Worm (Caenorhabditis elegans): Measurements from ENCODE around the gene nhr-253.

The nhr-253 gene

DNA sequence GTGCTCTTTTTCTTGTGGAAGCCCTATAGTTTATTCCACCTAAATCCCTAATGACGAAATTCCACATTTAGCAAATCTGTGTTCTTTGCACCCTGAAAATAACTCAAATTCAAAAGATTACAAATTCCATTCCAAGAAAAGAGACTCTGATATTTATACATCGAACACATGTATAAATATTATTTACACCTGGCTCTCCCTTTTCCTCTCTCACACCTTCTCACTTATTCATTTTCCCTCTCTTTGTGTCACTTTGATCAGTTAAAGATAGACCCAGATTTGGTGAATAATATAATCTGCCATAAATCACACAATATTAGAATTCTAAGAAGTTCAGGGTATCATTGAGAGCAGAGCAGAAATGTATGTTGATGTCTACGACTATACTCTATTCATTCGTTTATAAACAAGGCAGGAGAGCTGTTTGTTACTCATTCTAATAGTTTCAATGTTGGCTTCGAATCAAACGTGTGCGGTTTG, 4.2 kb upstream of the nhr-253 start, which contains the start of gene nhr-254:
Gene nhr-254, plus strand, starts transcription at position 430 of the 480 bp plus-strand sequence.
- TF ChIP-seq nhr-28 (tag; optimal IDR thresholded peaks at IDR 0.05) = no peak
- TF ChIP-seq sptf-1 (tag; optimal IDR thresholded peaks at IDR 0.05) = no peak

DNA sequence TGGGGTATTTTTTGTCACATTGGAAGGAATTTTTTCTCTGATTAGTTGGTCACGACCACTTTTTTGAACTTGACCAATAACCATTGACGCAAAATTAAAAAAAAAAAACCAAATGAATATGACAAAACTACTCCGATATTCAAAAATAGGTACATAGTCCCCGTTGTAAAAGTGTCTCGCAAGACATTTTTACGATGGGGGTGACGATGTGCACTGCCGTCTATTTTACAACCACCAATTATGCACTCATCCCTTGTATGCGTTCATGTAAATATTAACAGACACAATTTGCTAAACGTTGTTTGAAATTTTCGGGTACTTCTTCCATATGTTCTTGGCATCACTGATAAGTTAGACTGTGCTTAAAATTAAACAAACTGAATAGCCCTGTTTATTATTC, 3.3 kb downstream of the nhr-253 start, which contains the start of gene scl-27:
Gene scl-27, plus strand, starts transcription at position 301 of the 400 bp plus-strand sequence.
- TF ChIP-seq snpc-4 (tag; optimal IDR thresholded peaks at IDR 0.05) (no peak), nhr-237 (tag; optimal IDR thresholded peaks at IDR 0.05) (no peak), mls-2 (tag; optimal IDR thresholded peaks at IDR 0.05) (no peak), lsy-2 (tag; optimal IDR thresholded peaks at IDR 0.05) (no peak), unc-120 (tag; optimal IDR thresholded peaks at IDR 0.05; ENCODE audit: poor library complexity, severe bottlenecking) (no peak), lin-13 (tag; optimal IDR thresholded peaks at IDR 0.05) (no peak), pha-4 (tag; optimal IDR thresholded peaks at IDR 0.05) (no peak), sptf-1 (tag; optimal IDR thresholded peaks at IDR 0.05) (no peak), elt-3 (tag; optimal IDR thresholded peaks at IDR 0.05) (no peak), mep-1 (tag; optimal IDR thresholded peaks at IDR 0.05) (no peak), nhr-76 (tag; optimal IDR thresholded peaks at IDR 0.05) (no peak), flh-1 (GFP tag; optimal IDR thresholded peaks at IDR 0.05) (no peak), hlh-1 (tag; optimal IDR thresholded peaks at IDR 0.05) (no peak), nhr-2 (tag; optimal IDR thresholded peaks at IDR 0.05) (no peak), tbx-8 (GFP tag; optimal IDR thresholded peaks at IDR 0.05) (no peak)

ce11 chrV:403028-403427, 6.6 kb downstream of the nhr-253 start, which contains the start of gene srh-62:
TSS of gene srh-62 (minus strand) at chrV:403128.
- TF ChIP-seq ces-1 (GFP tag; optimal IDR thresholded peaks at IDR 0.05) = no peak
- TF ChIP-seq nhr-12 (tag; optimal IDR thresholded peaks at IDR 0.05) = no peak

DNA sequence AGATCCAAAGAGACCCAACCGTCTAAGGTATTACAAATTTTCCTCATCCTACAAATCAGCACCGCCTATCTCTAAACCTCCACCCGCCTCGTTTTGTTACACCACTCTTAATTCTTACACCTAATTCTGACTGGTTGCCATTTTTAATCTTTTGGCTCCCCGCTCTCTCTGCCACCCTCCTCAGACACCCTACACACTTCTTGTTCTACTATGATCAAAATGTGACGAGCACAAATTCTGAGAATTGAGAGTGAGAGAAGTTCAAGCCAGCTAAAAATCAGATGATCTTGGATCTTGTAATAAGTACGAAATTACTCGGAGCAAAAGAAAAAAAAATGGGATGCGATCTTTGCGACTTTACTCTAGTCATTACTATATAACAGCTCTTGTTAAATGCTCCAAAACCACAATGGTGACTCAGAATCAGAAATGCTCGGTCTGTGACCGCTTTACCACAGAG, 7.8 kb downstream of the nhr-253 start, which contains the start of gene nhr-252:
Gene nhr-252, plus strand, starts transcription at position 410 of the 460 bp plus-strand sequence.
- TF ChIP-seq mep-1 (tag; optimal IDR thresholded peaks at IDR 0.05) (no peak), nhr-28 (tag; optimal IDR thresholded peaks at IDR 0.05) (no peak), cnd-1 (tag; optimal IDR thresholded peaks at IDR 0.05) (no peak), ceh-39 (tag; optimal IDR thresholded peaks at IDR 0.05) (no peak), lin-13 (tag; optimal IDR thresholded peaks at IDR 0.05) (no peak), mab-5 (tag; optimal IDR thresholded peaks at IDR 0.05) (no peak), ceh-43 (GFP tag; optimal IDR thresholded peaks at IDR 0.05) (no peak), sem-2 (GFP tag; optimal IDR thresholded peaks at IDR 0.05) (no peak), zip-8 (tag; optimal IDR thresholded peaks at IDR 0.05) (no peak)

ce11 chrV:412820-413219, 16.4 kb downstream of the nhr-253 start:
- TF ChIP-seq nhr-12 (tag; optimal IDR thresholded peaks at IDR 0.05) (no peak), hlh-1 (tag; optimal IDR thresholded peaks at IDR 0.05) (no peak), zip-8 (tag; optimal IDR thresholded peaks at IDR 0.05) (no peak)

ce11 chrV:414630-415029, 18.2 kb downstream of the nhr-253 start, which contains the start of gene dod-19:
TSS of gene dod-19 (minus strand) at chrV:414759.
- TF ChIP-seq hlh-1 (tag; optimal IDR thresholded peaks at IDR 0.05) = no peak
- no peak for TF ChIP-seq nhr-12 (tag; optimal IDR thresholded peaks at IDR 0.05)
- no peak for TF ChIP-seq drap-1 (GFP tag; optimal IDR thresholded peaks at IDR 0.05)
- no peak for TF ChIP-seq lin-32 (GFP tag; optimal IDR thresholded peaks at IDR 0.05)
- TF ChIP-seq lin-13 (tag; optimal IDR thresholded peaks at IDR 0.05) = no peak
- no peak for TF ChIP-seq elt-3 (tag; optimal IDR thresholded peaks at IDR 0.05)
- TF ChIP-seq ceh-43 (GFP tag; optimal IDR thresholded peaks at IDR 0.05) = no peak
- TF ChIP-seq cnd-1 (tag; optimal IDR thresholded peaks at IDR 0.05) = no peak
- TF ChIP-seq zip-8 (tag; optimal IDR thresholded peaks at IDR 0.05) = no peak
- TF ChIP-seq lsy-2 (tag; optimal IDR thresholded peaks at IDR 0.05) = no peak
- TF ChIP-seq ceh-83 (GFP tag; optimal IDR thresholded peaks at IDR 0.05) = no peak
- TF ChIP-seq sem-2 (GFP tag; optimal IDR thresholded peaks at IDR 0.05) = no peak
- TF ChIP-seq nhr-2 (tag; optimal IDR thresholded peaks at IDR 0.05) = no peak
- no peak for TF ChIP-seq unc-62 (GFP tag; optimal IDR thresholded peaks at IDR 0.05)
- TF ChIP-seq M03D4.4 (tag; optimal IDR thresholded peaks at IDR 0.05) = no peak
- TF ChIP-seq sptf-1 (tag; optimal IDR thresholded peaks at IDR 0.05) = no peak
- TF ChIP-seq ztf-11 (tag; optimal IDR thresholded peaks at IDR 0.05) = no peak
- TF ChIP-seq tbx-8 (GFP tag; optimal IDR thresholded peaks at IDR 0.05) = no peak
- TF ChIP-seq bed-3 (GFP tag; optimal IDR thresholded peaks at IDR 0.05) = no peak
- TF ChIP-seq mls-2 (tag; optimal IDR thresholded peaks at IDR 0.05) = no peak
